Worm (Caenorhabditis elegans) whole organism, L2 larva: ENCODE results near the gene ZK742.4.

ENCODE experiments used
- C34F6.9 ChIP-seq: fragments of 150-350 bp; optimal IDR thresholded peaks from 2 replicates; lab custom pipeline; 2014; ENCODE audit warnings: missing biosample characterization, missing genetic modification characterization
- F13H6.1 ChIP-seq: sonication (generic microtip); optimal IDR thresholded peaks from 2 replicates; lab custom pipeline; 2016; ENCODE audit warnings: missing genetic modification characterization, missing compliant biosample characterization
- ZK546.5 ChIP-seq: sonication (generic microtip); optimal IDR thresholded peaks from 2 replicates; lab custom pipeline; 2017; ENCODE audit warnings: missing biosample characterization, missing genetic modification characterization
- aly-2 ChIP-seq: fragments of 150-350 bp; optimal IDR thresholded peaks from 2 replicates; lab custom pipeline; 2014; ENCODE audit warnings: missing biosample characterization, missing genetic modification characterization
- blmp-1 ChIP-seq: sonication (generic microtip); optimal IDR thresholded peaks from 2 replicates; lab custom pipeline; 2017; ENCODE audit warnings: missing genetic modification characterization, mild to moderate bottlenecking, missing compliant biosample characterization, antibody characterized with exemption, moderate library complexity; ENCODE audit not compliant: insufficient read depth
- ceh-82 ChIP-seq: fragments of 150-350 bp; optimal IDR thresholded peaks from 2 replicates; lab custom pipeline; 2014; ENCODE audit warnings: missing biosample characterization, missing genetic modification characterization
- crh-2 ChIP-seq: sonication (generic microtip); optimal IDR thresholded peaks from 2 replicates; lab custom pipeline; 2017; ENCODE audit warnings: missing biosample characterization, missing genetic modification characterization
- egl-27 ChIP-seq: sonication (generic microtip); optimal IDR thresholded peaks from 3 replicates; lab custom pipeline; 2017; ENCODE audit warnings: missing biosample characterization, missing genetic modification reagents, missing genetic modification characterization
- elt-1 ChIP-seq: fragments of 150-350 bp; optimal IDR thresholded peaks from 2 replicates; lab custom pipeline; 2014; ENCODE audit warnings: missing biosample characterization, missing genetic modification characterization
- elt-3 ChIP-seq: sonication (generic microtip); optimal IDR thresholded peaks from 2 replicates; lab custom pipeline; 2017; ENCODE audit warnings: missing biosample characterization, missing genetic modification characterization
- fos-1 ChIP-seq: fragments of 150-350 bp; optimal IDR thresholded peaks from 2 replicates; lab custom pipeline; 2014; ENCODE audit warnings: missing biosample characterization, missing genetic modification characterization
- gmeb-1 ChIP-seq: fragments of 150-350 bp; optimal IDR thresholded peaks from 2 replicates; lab custom pipeline; 2014; ENCODE audit warnings: missing biosample characterization, missing genetic modification characterization
- lin-11 ChIP-seq: fragments of 150-350 bp; sonication (generic microtip); optimal IDR thresholded peaks from 2 replicates; lab custom pipeline; 2014; ENCODE audit warnings: missing biosample characterization, missing genetic modification characterization, inconsistent platforms, mixed read lengths
- lin-13 ChIP-seq: fragments of 150-350 bp; optimal IDR thresholded peaks from 2 replicates; lab custom pipeline; 2014; ENCODE audit warnings: missing biosample characterization, missing genetic modification reagents, missing genetic modification characterization
- mab-5 ChIP-seq: fragments of 150-350 bp; optimal IDR thresholded peaks from 2 replicates; lab custom pipeline; 2014; ENCODE audit warnings: missing biosample characterization, missing genetic modification characterization
- mdl-1 ChIP-seq, 2 experiments: fragments of 150-350 bp in 1 of 2; sonication (generic microtip) in 1 of 2; optimal IDR thresholded peaks; 2 replicates each; lab custom pipeline; 2017; ENCODE audit warnings: missing biosample characterization in 2 of 2, missing genetic modification characterization in 2 of 2
- nhr-10 ChIP-seq: sonication (generic microtip); optimal IDR thresholded peaks from 2 replicates; lab custom pipeline; 2017; ENCODE audit warnings: missing biosample characterization, missing genetic modification characterization
- nhr-11 ChIP-seq: fragments of 150-350 bp; optimal IDR thresholded peaks from 2 replicates; lab custom pipeline; 2014; ENCODE audit warnings: missing biosample characterization, missing genetic modification characterization
- nhr-129 ChIP-seq: fragments of 150-350 bp; optimal IDR thresholded peaks from 2 replicates; lab custom pipeline; 2014; ENCODE audit warnings: missing biosample characterization, missing genetic modification characterization
- nhr-21 ChIP-seq: fragments of 150-350 bp; optimal IDR thresholded peaks from 2 replicates; lab custom pipeline; 2014; ENCODE audit warnings: missing biosample characterization, missing genetic modification characterization
- nhr-23 ChIP-seq: fragments of 150-350 bp; optimal IDR thresholded peaks from 2 replicates; lab custom pipeline; 2014; ENCODE audit warnings: missing biosample characterization, missing genetic modification reagents, missing genetic modification characterization
- nhr-237 ChIP-seq: fragments of 150-350 bp; optimal IDR thresholded peaks from 2 replicates; lab custom pipeline; 2014; ENCODE audit warnings: missing biosample characterization, missing genetic modification characterization
- nhr-6 ChIP-seq: fragments of 150-350 bp; optimal IDR thresholded peaks from 2 replicates; lab custom pipeline; 2014; ENCODE audit warnings: missing biosample characterization, missing genetic modification characterization
- nhr-77 ChIP-seq: fragments of 150-350 bp; optimal IDR thresholded peaks from 2 replicates; lab custom pipeline; 2014; ENCODE audit warnings: missing biosample characterization, missing genetic modification characterization
- peb-1 ChIP-seq: fragments of 150-350 bp; optimal IDR thresholded peaks from 2 replicates; lab custom pipeline; 2014; ENCODE audit warnings: missing biosample characterization, missing genetic modification characterization
- skn-1 ChIP-seq: sonication (generic microtip); optimal IDR thresholded peaks from 2 replicates; lab custom pipeline; 2017; ENCODE audit warnings: missing biosample characterization, missing genetic modification characterization
- sma-3 ChIP-seq: sonication (generic microtip); optimal IDR thresholded peaks from 2 replicates; lab custom pipeline; 2016; ENCODE audit warnings: missing genetic modification reagents, missing genetic modification characterization, missing compliant biosample characterization
- sma-9 ChIP-seq, 2 experiments: fragments of 150-350 bp in 1 of 2; sonication (generic microtip) in 1 of 2; optimal IDR thresholded peaks; 2 replicates each; lab custom pipeline; 2014 to 2016; ENCODE audit warnings: missing genetic modification characterization in 2 of 2, mild to moderate bottlenecking in 1 of 2, missing biosample characterization in 1 of 2, missing compliant biosample characterization in 1 of 2, missing genetic modification reagents in 1 of 2, moderate library complexity in 1 of 2
- unc-55 ChIP-seq: fragments of 150-350 bp; sonication (generic microtip); optimal IDR thresholded peaks from 3 replicates; lab custom pipeline; 2014; ENCODE audit warnings: missing biosample characterization, missing genetic modification reagents, missing genetic modification characterization
- zag-1 ChIP-seq: fragments of 150-350 bp; optimal IDR thresholded peaks from 2 replicates; lab custom pipeline; 2014; ENCODE audit warnings: missing biosample characterization, missing genetic modification characterization
- ztf-1 ChIP-seq: fragments of 200-800 bp; sonication (Bioruptor generic); conservative IDR thresholded peaks from 2 replicates; pipeline ENCODE4 v1.3.6; 2022; ENCODE audit warnings: missing genetic modification characterization, missing compliant biosample characterization
- ztf-11 ChIP-seq: sonication (generic microtip); optimal IDR thresholded peaks from 2 replicates; lab custom pipeline; 2017; ENCODE audit warnings: missing biosample characterization, missing genetic modification characterization
- ztf-4 ChIP-seq: fragments of 150-350 bp; optimal IDR thresholded peaks from 2 replicates; lab custom pipeline; 2014; ENCODE audit warnings: missing biosample characterization, missing genetic modification characterization

ZK742.4 gene

DNA sequence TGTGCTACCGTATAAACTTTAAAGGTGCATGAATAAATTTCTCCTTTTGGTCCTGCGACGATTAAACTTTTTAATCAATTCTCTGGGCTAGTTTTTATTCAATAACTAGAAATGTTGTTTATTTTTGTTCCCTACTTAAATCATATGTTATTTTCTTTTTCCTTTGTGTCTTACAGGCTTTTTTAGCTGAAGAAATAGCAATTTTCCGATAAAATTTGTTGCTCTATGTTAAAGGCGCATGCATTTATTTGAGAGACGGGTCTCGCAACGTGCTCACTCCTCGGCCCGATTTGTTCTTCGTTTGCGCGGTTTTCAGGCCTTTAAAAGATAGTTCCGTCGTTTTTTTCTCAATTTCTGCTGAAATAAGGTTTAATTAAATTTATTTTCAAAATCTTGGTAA, 42.3 kb upstream of the ZK742.4 start:
- TF ChIP-seq C34F6.9 (tag; lab: Kevin White, UChicago): peak; percentile 7
- TF ChIP-seq unc-55: peak; percentile 8
- TF ChIP-seq nhr-10 (tag; lab: Kevin White, UChicago): no peak
- TF ChIP-seq elt-3 (tag; lab: Kevin White, UChicago): no peak
- no peak for TF ChIP-seq nhr-11
- no peak for TF ChIP-seq ceh-82 (tag; lab: Kevin White, UChicago)
- TF ChIP-seq nhr-21 (tag; lab: Kevin White, UChicago): no peak
- TF ChIP-seq gmeb-1 (tag; lab: Kevin White, UChicago): no peak
- no peak for TF ChIP-seq F13H6.1 (tag; lab: Kevin White, UChicago)

- TF ChIP-seq skn-1 (tag; lab: Kevin White, UChicago): no peak
- no peak for TF ChIP-seq sma-9 (GFP tag; optimal IDR thresholded peaks at IDR 0.05; lab: Kevin White, UChicago)
- no peak for TF ChIP-seq sma-9 (tag; optimal IDR thresholded peaks at IDR 0.05; lab: Kevin White, UChicago)
- no peak for TF ChIP-seq mab-5
- no peak for TF ChIP-seq nhr-11
- no peak for TF ChIP-seq F13H6.1 (tag; lab: Kevin White, UChicago)
- TF ChIP-seq blmp-1 (tag; lab: Kevin White, UChicago): no peak
- no peak for TF ChIP-seq C34F6.9 (tag; lab: Kevin White, UChicago)
- no peak for TF ChIP-seq ztf-4 (tag; lab: Kevin White, UChicago)
- TF ChIP-seq nhr-77 (tag; lab: Kevin White, UChicago): no peak
- no peak for TF ChIP-seq gmeb-1 (tag; lab: Kevin White, UChicago)
- no peak for TF ChIP-seq crh-2
- no peak for TF ChIP-seq ZK546.5 (tag; lab: Kevin White, UChicago)
- no peak for TF ChIP-seq sma-3
- TF ChIP-seq unc-55: no peak
- TF ChIP-seq egl-27 (tag; lab: Kevin White, UChicago): no peak
- no peak for TF ChIP-seq lin-11 (tag; lab: Kevin White, UChicago)
- TF ChIP-seq peb-1 (tag; lab: Kevin White, UChicago): no peak
- no peak for TF ChIP-seq elt-1 (tag; lab: Kevin White, UChicago)
- TF ChIP-seq ztf-1 (GFP tag; lab: Robert Waterston, UW): no peak
- no peak for TF ChIP-seq aly-2 (tag; lab: Kevin White, UChicago)
Observed at ce11 chrV:7852078-7852477, 40.5 kb upstream of the ZK742.4 start.

DNA sequence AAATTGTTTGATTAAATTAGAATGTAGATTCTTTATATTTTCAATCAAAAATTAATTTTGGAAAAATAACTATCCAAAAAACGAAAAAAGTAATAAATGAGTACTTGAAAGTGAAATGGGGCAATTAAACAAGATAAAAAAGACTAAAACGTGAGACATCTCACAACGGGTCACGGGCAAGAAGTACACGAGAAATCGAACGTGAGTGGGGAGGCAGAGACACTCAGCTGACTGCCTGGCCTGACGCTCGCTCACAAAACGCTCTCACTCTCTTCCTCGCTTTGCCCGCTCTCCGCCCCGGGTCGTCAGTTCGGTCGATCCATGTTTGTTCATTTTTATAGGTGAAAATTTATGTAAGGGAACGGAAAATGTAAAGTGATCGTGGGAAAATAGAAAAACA, 36.7 kb upstream of the ZK742.4 start:
- TF ChIP-seq ZK546.5 (tag; lab: Kevin White, UChicago) (no peak), ceh-82 (tag; lab: Kevin White, UChicago) (no peak), mdl-1 (tag; optimal IDR thresholded peaks at IDR 0.05; lab: Kevin White, UChicago) (peak in 1 of 2 experiments; percentile 16), gmeb-1 (tag; lab: Kevin White, UChicago) (no peak), fos-1 (peak; percentile 9), F13H6.1 (tag; lab: Kevin White, UChicago) (peak; percentile 32), egl-27 (tag; lab: Kevin White, UChicago) (no peak), nhr-6 (tag; lab: Kevin White, UChicago) (no peak), C34F6.9 (tag; lab: Kevin White, UChicago) (peak; percentile 10), mab-5 (no peak), ztf-1 (GFP tag; lab: Robert Waterston, UW) (no peak), crh-2 (no peak), nhr-129 (peak; percentile 44), nhr-23 (tag; lab: Kevin White, UChicago) (no peak), zag-1 (no peak), nhr-237 (tag; lab: Kevin White, UChicago) (no peak), ztf-11 (tag; lab: Kevin White, UChicago) (no peak)

ce11 chrV:7847687-7848086, 36.1 kb upstream of the ZK742.4 start:
- no peak for TF ChIP-seq gmeb-1 (tag; lab: Kevin White, UChicago)

DNA sequence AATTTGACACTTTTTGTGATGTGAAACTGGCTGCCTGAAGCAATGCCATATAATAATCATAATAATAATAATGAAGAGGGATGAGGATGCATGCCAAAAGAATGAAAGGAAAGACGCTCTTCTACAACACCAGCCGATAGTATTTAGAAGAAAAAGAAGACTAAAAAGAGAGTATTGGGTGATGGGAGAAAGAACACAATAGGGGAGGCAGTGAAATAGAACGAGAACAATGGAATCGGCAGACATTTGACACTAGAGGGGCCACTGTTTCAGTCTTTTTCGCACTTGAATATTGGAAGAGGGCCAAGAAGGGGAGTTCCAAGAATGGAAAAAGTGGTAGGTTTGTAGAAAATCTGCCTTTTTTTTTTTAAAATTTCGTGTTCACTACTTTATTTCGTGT, 35.6 kb upstream of the ZK742.4 start, which contains the start of gene memo-1:
Gene memo-1 (minus strand): TSS at position 2 of the 400 bp plus-strand sequence.
- TF ChIP-seq nhr-77 (tag; lab: Kevin White, UChicago) (no peak), lin-13 (GFP tag; lab: Kevin White, UChicago) (no peak), ceh-82 (tag; lab: Kevin White, UChicago) (no peak), nhr-23 (tag; lab: Kevin White, UChicago) (no peak)
